1 fruit fly cellular context compared by ENCODE assay signal in genomic region chrX:7728251-7729164, dm6.
TF ChIP-seq lines count a peak whose summit lies in the region.

TSS of gene NELF-B (minus strand) at chrX:7728361.
TSS of gene CG12155 (plus strand) at chrX:7728755.

TF ChIP-seq in whole organism, embryonic, 481 proteins besides CTCF, POLR2A, EP300 and RAD21 (continued from another document and continues in another):
- no peak for TF ChIP-seq otp (GFP tag; IDR thresholded peaks at IDR 0.05; lab: Robert Waterston, UW)
- 0 out of 2 replicates have a peak, but pooled peaks have one; percentile 41 for TF ChIP-seq nerfin-2 (GFP tag; IDR thresholded peaks at IDR 0.05; lab: Robert Waterston, UW; ENCODE audit: partially characterized antibody)
- TF ChIP-seq CG9817 (tag; optimal IDR thresholded peaks at IDR 0.05; lab: Kevin White, UChicago), result peak; percentile 46
- no peak for TF ChIP-seq CG30431 (GFP tag; optimal IDR thresholded peaks at IDR 0.05; lab: Kevin White, UChicago)
- TF ChIP-seq CG2120 (GFP tag; optimal IDR thresholded peaks at IDR 0.05; lab: Kevin White, UChicago), result peak; percentile 49
- TF ChIP-seq CG10321 (GFP tag; IDR thresholded peaks at IDR 0.05; lab: Robert Waterston, UW), result no peak
- TF ChIP-seq rib (GFP tag; IDR thresholded peaks at IDR 0.05; lab: Robert Waterston, UW), result no peak
- no peak for TF ChIP-seq Hmx (GFP tag; optimal IDR thresholded peaks at IDR 0.05; lab: Kevin White, UChicago)
- no peak for TF ChIP-seq NC2β (GFP tag; optimal IDR thresholded peaks at IDR 0.05; lab: Kevin White, UChicago)
- no peak for TF ChIP-seq Ets97D (GFP tag; optimal IDR thresholded peaks at IDR 0.05; lab: Kevin White, UChicago)
- TF ChIP-seq peb (GFP tag; IDR thresholded peaks at IDR 0.05; lab: Robert Waterston, UW), result no peak
- no peak for TF ChIP-seq gcm (GFP tag; optimal IDR thresholded peaks at IDR 0.05; lab: Kevin White, UChicago)
- TF ChIP-seq lbe (GFP tag; optimal IDR thresholded peaks at IDR 0.05; lab: Kevin White, UChicago), result no peak
- TF ChIP-seq cg (GFP tag; optimal IDR thresholded peaks at IDR 0.05; lab: Kevin White, UChicago), result peak; percentile 81
- no peak for TF ChIP-seq lov (optimal IDR thresholded peaks at IDR 0.05; lab: Kevin White, UChicago)
- TF ChIP-seq lov (GFP tag; IDR thresholded peaks at IDR 0.05; lab: Robert Waterston, UW), result no peak
- TF ChIP-seq schlank (tag; optimal IDR thresholded peaks at IDR 0.05; lab: Kevin White, UChicago), result no peak
- TF ChIP-seq fru (optimal IDR thresholded peaks at IDR 0.05; lab: Kevin White, UChicago), result no peak
- TF ChIP-seq CG12236 (GFP tag; optimal IDR thresholded peaks at IDR 0.05; lab: Kevin White, UChicago), result no peak
- TF ChIP-seq MBD-R2 (GFP tag; IDR thresholded peaks at IDR 0.05; lab: Robert Waterston, UW), result peak; percentile 77
- no peak for TF ChIP-seq CG31388 (GFP tag; optimal IDR thresholded peaks at IDR 0.05; lab: Kevin White, UChicago)
- TF ChIP-seq Antp (GFP tag; optimal IDR thresholded peaks at IDR 0.05; lab: Kevin White, UChicago), result no peak
- no peak for TF ChIP-seq Atf6 (GFP tag; IDR thresholded peaks at IDR 0.05; lab: Robert Waterston, UW)
- peak; percentile 7 for TF ChIP-seq chn (GFP tag; optimal IDR thresholded peaks at IDR 0.05; lab: Kevin White, UChicago)
- TF ChIP-seq CG4404 (GFP tag; IDR thresholded peaks at IDR 0.05; lab: Robert Waterston, UW), result peak; percentile 26; the same call in 1 of the 2 replicates
- TF ChIP-seq CG5180 (GFP tag; optimal IDR thresholded peaks at IDR 0.05; lab: Kevin White, UChicago), result no peak
- TF ChIP-seq hth (optimal IDR thresholded peaks at IDR 0.05; lab: Kevin White, UChicago), result no peak
- peak; percentile 29 for TF ChIP-seq CG17359 (tag; optimal IDR thresholded peaks at IDR 0.05; lab: Kevin White, UChicago)
- TF ChIP-seq ci (GFP tag; IDR thresholded peaks at IDR 0.05; lab: Robert Waterston, UW), result 0 out of 3 replicates have a peak, but pooled peaks have one; percentile 8
- TF ChIP-seq CG13894 (tag; optimal IDR thresholded peaks at IDR 0.05; lab: Kevin White, UChicago), result no peak
- TF ChIP-seq CG17385 (GFP tag; optimal IDR thresholded peaks at IDR 0.05; lab: Kevin White, UChicago), result no peak
- no peak for TF ChIP-seq corto (GFP tag; optimal IDR thresholded peaks at IDR 0.05; lab: Kevin White, UChicago)
- peak; percentile 61 for TF ChIP-seq Max (GFP tag; optimal IDR thresholded peaks at IDR 0.05; lab: Kevin White, UChicago)
- TF ChIP-seq CHES-1-like (GFP tag; optimal IDR thresholded peaks at IDR 0.05; lab: Kevin White, UChicago), result no peak
- TF ChIP-seq jumu (GFP tag; optimal IDR thresholded peaks at IDR 0.05; lab: Kevin White, UChicago), result no peak
- peak; percentile 40 for TF ChIP-seq CG4820 (GFP tag; optimal IDR thresholded peaks at IDR 0.05; lab: Kevin White, UChicago)
- peak; percentile 51; the same call in 2 of the 3 replicates for TF ChIP-seq Opbp (GFP tag; IDR thresholded peaks at IDR 0.05; lab: Robert Waterston, UW; ENCODE audit: partially characterized antibody)
- TF ChIP-seq CG18011 (GFP tag; optimal IDR thresholded peaks at IDR 0.05; lab: Kevin White, UChicago), result no peak
- no peak for TF ChIP-seq bowl (GFP tag; IDR thresholded peaks at IDR 0.05; lab: Robert Waterston, UW)
- no peak for TF ChIP-seq fd64A (GFP tag; optimal IDR thresholded peaks at IDR 0.05; lab: Kevin White, UChicago)
- no peak for TF ChIP-seq CG15479 (GFP tag; optimal IDR thresholded peaks at IDR 0.05; lab: Kevin White, UChicago)
- TF ChIP-seq Hr39 (optimal IDR thresholded peaks at IDR 0.05; lab: Kevin White, UChicago), result no peak
- TF ChIP-seq ems (GFP tag; optimal IDR thresholded peaks at IDR 0.05; lab: Kevin White, UChicago), result no peak
- no peak for TF ChIP-seq CG17568 (GFP tag; optimal IDR thresholded peaks at IDR 0.05; lab: Kevin White, UChicago)
- TF ChIP-seq Lim3 (GFP tag; IDR thresholded peaks at IDR 0.05; lab: Robert Waterston, UW), result no peak
- no peak for TF ChIP-seq Hr78 (GFP tag; optimal IDR thresholded peaks at IDR 0.05; lab: Kevin White, UChicago)
- no peak for TF ChIP-seq gro (GFP tag; optimal IDR thresholded peaks at IDR 0.05; lab: Kevin White, UChicago)
- no peak for TF ChIP-seq CG10565 (GFP tag; optimal IDR thresholded peaks at IDR 0.05; lab: Kevin White, UChicago)
- no peak for TF ChIP-seq D19A (tag; optimal IDR thresholded peaks at IDR 0.05; lab: Kevin White, UChicago)
- TF ChIP-seq Stat92E (GFP tag; optimal IDR thresholded peaks at IDR 0.05; lab: Kevin White, UChicago), result no peak
- no peak for TF ChIP-seq Dad (GFP tag; optimal IDR thresholded peaks at IDR 0.05; lab: Kevin White, UChicago)
- TF ChIP-seq phol (tag; optimal IDR thresholded peaks at IDR 0.05; lab: Kevin White, UChicago), result peak; percentile 65
- peak; percentile 35; the same call in 1 of the 3 replicates for TF ChIP-seq Aef1 (GFP tag; IDR thresholded peaks at IDR 0.05; lab: Robert Waterston, UW)
- peak; percentile 9 for TF ChIP-seq CG17802 (tag; optimal IDR thresholded peaks at IDR 0.05; lab: Kevin White, UChicago)
- TF ChIP-seq CG17912 (GFP tag; optimal IDR thresholded peaks at IDR 0.05; lab: Kevin White, UChicago), result no peak
- no peak for TF ChIP-seq Fer1 (GFP tag; optimal IDR thresholded peaks at IDR 0.05; lab: Kevin White, UChicago)
- no peak for TF ChIP-seq ap (GFP tag; IDR thresholded peaks at IDR 0.05; lab: Robert Waterston, UW)
- peak; percentile 16 for TF ChIP-seq HLH54F (GFP tag; optimal IDR thresholded peaks at IDR 0.05; lab: Kevin White, UChicago)
- TF ChIP-seq gcm2 (GFP tag; optimal IDR thresholded peaks at IDR 0.05; lab: Kevin White, UChicago), result no peak
- TF ChIP-seq ac (GFP tag; optimal IDR thresholded peaks at IDR 0.05; lab: Kevin White, UChicago), result no peak
- no peak for TF ChIP-seq CG15011 (GFP tag; optimal IDR thresholded peaks at IDR 0.05; lab: Kevin White, UChicago)
- peak; percentile 34 for TF ChIP-seq CG15696 (tag; optimal IDR thresholded peaks at IDR 0.05; lab: Kevin White, UChicago)
- peak; percentile 63 for TF ChIP-seq CG18619 (GFP tag; optimal IDR thresholded peaks at IDR 0.05; lab: Kevin White, UChicago)
- no peak for TF ChIP-seq ERR (GFP tag; optimal IDR thresholded peaks at IDR 0.05; lab: Kevin White, UChicago)
- TF ChIP-seq Sry-δ (GFP tag; optimal IDR thresholded peaks at IDR 0.05; lab: Kevin White, UChicago), result peak; percentile 82
- peak; percentile 98 for TF ChIP-seq CG2116 (GFP tag; optimal IDR thresholded peaks at IDR 0.05; lab: Kevin White, UChicago)
- TF ChIP-seq fd102C (GFP tag; optimal IDR thresholded peaks at IDR 0.05; lab: Kevin White, UChicago), result no peak
- TF ChIP-seq nmo (GFP tag; optimal IDR thresholded peaks at IDR 0.05; lab: Kevin White, UChicago), result peak; percentile 66
- TF ChIP-seq Bdp1 (GFP tag; optimal IDR thresholded peaks at IDR 0.05; lab: Kevin White, UChicago), result peak; percentile 8
- TF ChIP-seq crp (GFP tag; optimal IDR thresholded peaks at IDR 0.05; lab: Kevin White, UChicago), result no peak
- no peak for TF ChIP-seq p53 (GFP tag; optimal IDR thresholded peaks at IDR 0.05; lab: Kevin White, UChicago)
- peak; percentile 29 for TF ChIP-seq shn (GFP tag; optimal IDR thresholded peaks at IDR 0.05; lab: Kevin White, UChicago)
- TF ChIP-seq CG32532 (GFP tag; IDR thresholded peaks at IDR 0.05; lab: Robert Waterston, UW), result peak; percentile 49; the same call in 1 of the 2 replicates
- peak; percentile 61 for TF ChIP-seq Six4 (GFP tag; optimal IDR thresholded peaks at IDR 0.05; lab: Kevin White, UChicago)
- peak; percentile 17 for TF ChIP-seq CG4328 (GFP tag; optimal IDR thresholded peaks at IDR 0.05; lab: Kevin White, UChicago)
- peak; percentile 71 for TF ChIP-seq Hr3 (GFP tag; optimal IDR thresholded peaks at IDR 0.05; lab: Kevin White, UChicago)
- no peak for TF ChIP-seq seq (GFP tag; IDR thresholded peaks at IDR 0.05; lab: Robert Waterston, UW)
- TF ChIP-seq croc (GFP tag; conservative IDR thresholded peaks at IDR 0.05; lab: Robert Waterston, UW), result no peak
- TF ChIP-seq CG30403 (GFP tag; optimal IDR thresholded peaks at IDR 0.05; lab: Kevin White, UChicago), result peak; percentile 77
- peak; percentile 35 for TF ChIP-seq mam (GFP tag; optimal IDR thresholded peaks at IDR 0.05; lab: Kevin White, UChicago)
- peak; percentile 30 for TF ChIP-seq Hsf (GFP tag; optimal IDR thresholded peaks at IDR 0.05; lab: Kevin White, UChicago)
- TF ChIP-seq toy (GFP tag; IDR thresholded peaks at IDR 0.05; lab: Robert Waterston, UW), result no peak
- no peak for TF ChIP-seq CG2199 (GFP tag; IDR thresholded peaks at IDR 0.05; lab: Robert Waterston, UW)
- TF ChIP-seq CG6689 (GFP tag; IDR thresholded peaks at IDR 0.05; lab: Robert Waterston, UW), result peak; percentile 50; the same call in 1 of the 2 replicates
- no peak for TF ChIP-seq chm (GFP tag; IDR thresholded peaks at IDR 0.05; lab: Robert Waterston, UW)
- TF ChIP-seq hb (GFP tag; IDR thresholded peaks at IDR 0.05; lab: Robert Waterston, UW; ENCODE audit: partially characterized antibody), result peak; percentile 64; the same call in 1 of the 3 replicates
- TF ChIP-seq Scr (GFP tag; IDR thresholded peaks at IDR 0.05; lab: Robert Waterston, UW; ENCODE audit: partially characterized antibody), result peak; percentile 72
- no peak for TF ChIP-seq ro (GFP tag; IDR thresholded peaks at IDR 0.05; lab: Robert Waterston, UW)
- no peak for TF ChIP-seq Nf-YB (GFP tag; optimal IDR thresholded peaks at IDR 0.05; lab: Kevin White, UChicago)
- no peak for TF ChIP-seq nerfin-1 (tag; optimal IDR thresholded peaks at IDR 0.05; lab: Kevin White, UChicago)
- peak; percentile 84 for TF ChIP-seq CG12155 (GFP tag; optimal IDR thresholded peaks at IDR 0.05; lab: Kevin White, UChicago)
- TF ChIP-seq zfh1 (GFP tag; IDR thresholded peaks at IDR 0.05; lab: Robert Waterston, UW), result no peak
- TF ChIP-seq Awh (GFP tag; IDR thresholded peaks at IDR 0.05; lab: Robert Waterston, UW), result no peak
- no peak for TF ChIP-seq Ada2b (GFP tag; IDR thresholded peaks at IDR 0.05; lab: Robert Waterston, UW)
- no peak for TF ChIP-seq CG5953 (GFP tag; IDR thresholded peaks at IDR 0.05; lab: Robert Waterston, UW)
- TF ChIP-seq nau (GFP tag; optimal IDR thresholded peaks at IDR 0.05; lab: Kevin White, UChicago), result no peak
- TF ChIP-seq vvl (GFP tag; IDR thresholded peaks at IDR 0.05; lab: Robert Waterston, UW), result peak; percentile 36; the same call in 1 of the 2 replicates
- TF ChIP-seq CG9437 (GFP tag; optimal IDR thresholded peaks at IDR 0.05; lab: Kevin White, UChicago), result peak; percentile 63
- no peak for TF ChIP-seq CG7987 (GFP tag; optimal IDR thresholded peaks at IDR 0.05; lab: Kevin White, UChicago)
- TF ChIP-seq CG8924 (tag; optimal IDR thresholded peaks at IDR 0.05; lab: Kevin White, UChicago), result peak; percentile 63
- peak; percentile 46 for TF ChIP-seq pho (GFP tag; optimal IDR thresholded peaks at IDR 0.05; lab: Kevin White, UChicago)
- TF ChIP-seq CG10274 (GFP tag; optimal IDR thresholded peaks at IDR 0.05; lab: Kevin White, UChicago), result no peak
- TF ChIP-seq NK7.1 (GFP tag; optimal IDR thresholded peaks at IDR 0.05; lab: Kevin White, UChicago), result no peak
- peak; percentile 10 for TF ChIP-seq cato (GFP tag; optimal IDR thresholded peaks at IDR 0.05; lab: Kevin White, UChicago; ENCODE audit: borderline replicate concordance)
- peak; percentile 62 for TF ChIP-seq Med (GFP tag; lab: Kevin White, UChicago)
- TF ChIP-seq lola (GFP tag; optimal IDR thresholded peaks at IDR 0.05; lab: Kevin White, UChicago), result peak in 1 of 3 experiments; percentile 53
- TF ChIP-seq CG18476 (GFP tag; optimal IDR thresholded peaks at IDR 0.05; lab: Kevin White, UChicago), result peak; percentile 2
- no peak for TF ChIP-seq da (GFP tag; optimal IDR thresholded peaks at IDR 0.05; lab: Kevin White, UChicago)
- peak; percentile 47; the same call in 1 of the 3 replicates for TF ChIP-seq Dbx (GFP tag; IDR thresholded peaks at IDR 0.05; lab: Robert Waterston, UW)
- TF ChIP-seq Ssrp (tag; optimal IDR thresholded peaks at IDR 0.05; lab: Kevin White, UChicago), result peak; percentile 53
- TF ChIP-seq wor (GFP tag; IDR thresholded peaks at IDR 0.05; lab: Robert Waterston, UW), result no peak
- peak; percentile 70; the same call in 3 of the 4 replicates for TF ChIP-seq Dll (GFP tag; IDR thresholded peaks at IDR 0.05; lab: Robert Waterston, UW; ENCODE audit: partially characterized antibody)
- TF ChIP-seq CG34224 (GFP tag; IDR thresholded peaks at IDR 0.05; lab: Robert Waterston, UW; ENCODE audit: partially characterized antibody), result 0 out of 3 replicates have a peak, but pooled peaks have one; percentile 37
- TF ChIP-seq bab2 (GFP tag; optimal IDR thresholded peaks at IDR 0.05; lab: Kevin White, UChicago), result peak; percentile 4
- TF ChIP-seq fd96Cb (tag; optimal IDR thresholded peaks at IDR 0.05; lab: Kevin White, UChicago), result peak; percentile 19
- no peak for TF ChIP-seq CG6654 (GFP tag; optimal IDR thresholded peaks at IDR 0.05; lab: Kevin White, UChicago)
- TF ChIP-seq knrl (GFP tag; IDR thresholded peaks at IDR 0.05; lab: Robert Waterston, UW; ENCODE audit: partially characterized antibody), result peak; percentile 62; the same call in 2 of the 3 replicates
- TF ChIP-seq bsh (GFP tag; optimal IDR thresholded peaks at IDR 0.05; lab: Kevin White, UChicago), result peak in 1 of 2 experiments; percentile 14
- TF ChIP-seq sna (GFP tag; IDR thresholded peaks at IDR 0.05; lab: Robert Waterston, UW; ENCODE audit: partially characterized antibody), result 0 out of 2 replicates have a peak, but pooled peaks have one; percentile 21
- no peak for TF ChIP-seq sens-2 (GFP tag; IDR thresholded peaks at IDR 0.05; lab: Robert Waterston, UW)
- peak; percentile 76 for TF ChIP-seq CG16813 (GFP tag; IDR thresholded peaks at IDR 0.05; lab: Robert Waterston, UW; ENCODE audit: partially characterized antibody)
- peak; percentile 69 for TF ChIP-seq CG18262 (tag; optimal IDR thresholded peaks at IDR 0.05; lab: Kevin White, UChicago)
- peak; percentile 18 for TF ChIP-seq CG8290 (GFP tag; optimal IDR thresholded peaks at IDR 0.05; lab: Kevin White, UChicago)
- TF ChIP-seq CG8290 (tag; optimal IDR thresholded peaks at IDR 0.05; lab: Kevin White, UChicago), result no peak
- no peak for TF ChIP-seq CG34376 (GFP tag; optimal IDR thresholded peaks at IDR 0.05; lab: Kevin White, UChicago)
- TF ChIP-seq sima (GFP tag; optimal IDR thresholded peaks at IDR 0.05; lab: Kevin White, UChicago), result no peak
- TF ChIP-seq stc (GFP tag; IDR thresholded peaks at IDR 0.05; lab: Robert Waterston, UW), result no peak
- TF ChIP-seq Fer2 (tag; optimal IDR thresholded peaks at IDR 0.05; lab: Kevin White, UChicago), result no peak
- no peak for TF ChIP-seq CG10209 (GFP tag; optimal IDR thresholded peaks at IDR 0.05; lab: Kevin White, UChicago)
- TF ChIP-seq HLHmδ (GFP tag; optimal IDR thresholded peaks at IDR 0.05; lab: Kevin White, UChicago), result no peak
- TF ChIP-seq CG11398 (GFP tag; optimal IDR thresholded peaks at IDR 0.05; lab: Kevin White, UChicago), result no peak
- TF ChIP-seq PHDP (tag; optimal IDR thresholded peaks at IDR 0.05; lab: Kevin White, UChicago), result no peak
- no peak for TF ChIP-seq oc (tag; optimal IDR thresholded peaks at IDR 0.05; lab: Kevin White, UChicago)
